Worm (Caenorhabditis elegans): ENCODE results near the gene fbxa-164.

ce11 chrII:1608915-1609314 lies 5.0 kb downstream of the fbxa-164 start:
- no peak for TF ChIP-seq nhr-43 (tag; optimal IDR thresholded peaks at IDR 0.05; ENCODE audit: poor library complexity, severe bottlenecking)
- TF ChIP-seq fos-1 (tag; optimal IDR thresholded peaks at IDR 0.05), result no peak

All from whole organism, L3 larva.